Fruit fly (Drosophila melanogaster): Measurements from ENCODE around the gene CG31524.

The CG31524 gene

DNA sequence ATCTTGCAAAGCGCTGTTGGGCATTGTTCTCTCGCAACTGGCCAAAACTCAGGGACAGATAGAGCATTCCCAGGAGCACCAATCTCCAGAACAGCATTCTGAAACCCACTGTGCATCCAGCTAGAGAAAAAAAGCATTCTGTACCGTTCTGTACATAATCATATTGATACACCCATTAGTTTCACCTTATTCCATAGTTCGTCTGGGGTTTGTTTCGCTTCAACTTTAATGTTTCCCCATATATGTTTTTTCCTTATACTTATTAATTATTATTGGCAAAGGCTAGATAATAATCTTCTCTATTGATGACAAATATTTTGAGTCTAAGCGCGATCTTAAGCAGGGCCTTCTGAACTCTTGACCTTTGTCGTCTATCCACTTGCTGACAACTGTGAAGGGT is 2.0 kb downstream of the CG31524 start, which contains the start of gene PH4alphaNE2:
TSS of gene PH4alphaNE2 (minus strand) at position 101 of the 400 bp plus-strand sequence.
- TF ChIP-seq CG12768 (GFP tag; optimal IDR thresholded peaks at IDR 0.05) (no peak), cnc (optimal IDR thresholded peaks at IDR 0.05) (no peak), CG33017 (tag; optimal IDR thresholded peaks at IDR 0.05) (no peak), CG5204 (GFP tag; optimal IDR thresholded peaks at IDR 0.05) (no peak), CG7101 (tag; optimal IDR thresholded peaks at IDR 0.05) (no peak), toe (GFP tag; optimal IDR thresholded peaks at IDR 0.05) (no peak), Mnt (GFP tag; optimal IDR thresholded peaks at IDR 0.05) (no peak), kay (GFP tag; ENCODE audit: borderline replicate concordance) (no peak), ovo (GFP tag; optimal IDR thresholded peaks at IDR 0.05) (no peak), CG1620 (GFP tag; optimal IDR thresholded peaks at IDR 0.05) (no peak), cic (GFP tag; optimal IDR thresholded peaks at IDR 0.05) (no peak), Crg-1 (GFP tag; optimal IDR thresholded peaks at IDR 0.05) (no peak), Clk (GFP tag; optimal IDR thresholded peaks at IDR 0.05) (no peak), Hr96 (GFP tag; optimal IDR thresholded peaks at IDR 0.05) (no peak), bab1 (GFP tag; optimal IDR thresholded peaks at IDR 0.05) (no peak), CG11617 (GFP tag; optimal IDR thresholded peaks at IDR 0.05) (no peak), pad (GFP tag; optimal IDR thresholded peaks at IDR 0.05) (no peak)

DNA sequence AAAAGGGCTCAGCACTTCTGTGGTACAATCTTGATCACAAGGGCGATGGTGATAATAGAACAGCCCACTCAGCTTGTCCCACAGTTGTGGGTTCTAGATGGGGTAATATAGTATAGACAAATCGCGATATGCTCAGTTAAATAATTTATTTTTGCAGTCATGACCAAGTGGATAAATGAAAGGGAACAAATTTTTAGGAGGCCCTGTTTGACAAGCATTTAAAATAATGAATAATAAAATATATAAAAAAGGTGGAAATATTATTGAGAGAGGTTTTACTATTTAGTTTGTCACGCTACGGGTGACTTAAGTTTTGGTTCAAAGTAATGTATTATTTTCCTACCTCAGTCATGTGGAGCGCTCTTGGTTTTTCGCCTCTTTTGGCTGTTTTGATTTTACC is 6.4 kb downstream of the CG31524 start, which contains the start of gene CG34041:
TSS of gene CG34041 (plus strand) at position 301 of the 400 bp plus-strand sequence.
- no peak for TF ChIP-seq pad (GFP tag; optimal IDR thresholded peaks at IDR 0.05)

DNA sequence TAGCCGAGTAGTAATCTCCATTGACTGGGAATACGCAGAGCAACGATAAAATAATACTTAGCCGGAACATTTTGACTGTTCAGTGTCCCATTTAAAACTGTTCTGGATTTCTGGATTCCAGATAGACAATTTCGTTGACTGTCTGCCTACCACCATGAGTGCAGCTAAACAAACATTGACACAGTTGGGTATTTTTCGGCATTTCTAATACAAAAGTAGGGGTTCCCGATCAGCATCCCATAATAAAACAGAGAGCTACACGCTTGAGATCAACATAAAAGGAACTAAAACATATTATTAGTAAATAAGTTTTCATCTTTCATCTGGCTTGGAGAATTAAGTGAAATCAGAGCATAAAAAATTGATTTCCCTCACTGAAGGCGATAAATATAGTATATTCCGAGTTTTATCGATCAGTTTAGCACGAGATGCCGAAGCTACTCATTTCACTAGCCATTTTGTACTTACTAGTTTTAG is 8.6 kb downstream of the CG31524 start, which contains the start of the genes PH4alphaSG1 and CG15539:
TSS of gene PH4alphaSG1 (minus strand) at position 101 of the 477 bp plus-strand sequence.
TSS of gene CG15539 (plus strand) at position 427 of the 477 bp plus-strand sequence.
- TF ChIP-seq CG12768 (GFP tag; optimal IDR thresholded peaks at IDR 0.05): no peak
- no peak for TF ChIP-seq cnc (optimal IDR thresholded peaks at IDR 0.05)
- no peak for TF ChIP-seq Clk (GFP tag; optimal IDR thresholded peaks at IDR 0.05)
- TF ChIP-seq cic (GFP tag; optimal IDR thresholded peaks at IDR 0.05): no peak
- TF ChIP-seq CG1620 (GFP tag; optimal IDR thresholded peaks at IDR 0.05): no peak
- TF ChIP-seq CG11617 (GFP tag; optimal IDR thresholded peaks at IDR 0.05): no peak
- no peak for TF ChIP-seq Mnt (GFP tag; optimal IDR thresholded peaks at IDR 0.05)
- TF ChIP-seq CG7045 (GFP tag; optimal IDR thresholded peaks at IDR 0.05): no peak
- TF ChIP-seq tj (GFP tag; optimal IDR thresholded peaks at IDR 0.05): no peak
- TF ChIP-seq CG14711 (tag; optimal IDR thresholded peaks at IDR 0.05): no peak
- no peak for TF ChIP-seq Crg-1 (GFP tag; optimal IDR thresholded peaks at IDR 0.05)
- TF ChIP-seq toe (GFP tag; optimal IDR thresholded peaks at IDR 0.05): no peak
- TF ChIP-seq Hr96 (GFP tag; optimal IDR thresholded peaks at IDR 0.05): no peak
- no peak for TF ChIP-seq CG7101 (tag; optimal IDR thresholded peaks at IDR 0.05)
- no peak for TF ChIP-seq kay (GFP tag; ENCODE audit: borderline replicate concordance)
- TF ChIP-seq CG5204 (GFP tag; optimal IDR thresholded peaks at IDR 0.05): no peak
- TF ChIP-seq CG33017 (tag; optimal IDR thresholded peaks at IDR 0.05): no peak
- no peak for TF ChIP-seq ovo (GFP tag; optimal IDR thresholded peaks at IDR 0.05)

DNA sequence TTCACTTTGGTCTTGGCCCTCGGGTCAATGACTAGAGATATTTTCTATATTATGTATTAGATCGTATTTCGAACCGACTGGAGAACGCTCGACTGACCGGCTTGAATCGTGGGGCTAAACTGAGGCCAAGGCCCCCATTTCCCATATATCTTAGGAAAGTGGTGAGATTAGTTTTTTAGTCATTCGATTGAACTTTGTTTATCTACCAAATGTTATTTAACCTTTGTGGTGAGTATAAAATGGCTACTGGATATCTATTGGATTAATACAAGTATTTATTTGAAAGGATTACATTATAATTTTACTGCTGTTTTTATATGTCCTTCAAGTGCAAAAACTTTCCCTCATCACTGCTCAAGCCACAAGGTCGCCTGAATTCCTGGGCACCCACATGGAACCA is 10.7 kb downstream of the CG31524 start, which contains the start of gene CG31371:
TSS of gene CG31371 (minus strand) at position 101 of the 400 bp plus-strand sequence.
- no peak for TF ChIP-seq CG7045 (GFP tag; optimal IDR thresholded peaks at IDR 0.05)

DNA sequence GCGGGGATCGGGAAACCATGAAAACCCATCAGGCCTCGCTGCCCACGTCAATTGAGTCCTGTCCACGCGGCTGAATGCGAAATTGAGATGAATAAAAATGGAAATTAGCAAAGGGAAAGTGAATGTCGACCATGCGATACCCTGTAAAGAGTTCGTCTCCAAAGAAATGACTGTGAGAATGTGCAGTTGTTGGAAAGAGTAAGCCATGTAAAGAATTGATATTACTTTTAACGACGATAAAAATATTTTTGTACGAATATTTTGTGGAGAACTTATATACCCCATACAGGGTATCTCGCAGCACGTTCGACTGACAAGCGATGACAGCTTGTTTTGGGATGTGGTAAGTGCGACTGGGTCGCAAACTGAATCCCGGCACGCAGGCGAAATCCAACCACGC is 13.0 kb downstream of the CG31524 start:
- no peak for TF ChIP-seq Clk (GFP tag; optimal IDR thresholded peaks at IDR 0.05)

DNA sequence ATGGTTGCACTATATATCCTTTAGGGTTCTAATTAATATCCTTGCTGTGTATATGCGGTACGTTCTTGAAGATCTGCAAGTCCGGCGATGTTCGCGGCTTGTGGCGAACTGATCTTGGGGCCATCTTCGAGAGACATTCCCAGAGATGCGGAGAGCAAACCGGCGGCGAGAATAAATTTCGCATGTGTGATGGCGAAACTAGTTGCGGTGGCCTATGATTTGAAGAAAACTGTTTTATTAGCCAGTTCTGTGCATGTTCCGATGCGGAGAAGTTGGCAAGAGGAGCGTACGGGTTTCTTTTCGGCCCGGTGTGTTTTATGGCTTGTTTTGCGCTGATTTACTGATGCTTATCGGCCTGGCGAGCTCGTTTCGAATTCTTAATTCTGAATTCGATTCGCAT is 13.9 kb downstream of the CG31524 start, which contains the start of gene PH4alphaNE1:
TSS of gene PH4alphaNE1 (minus strand) at position 101 of the 400 bp plus-strand sequence.
- TF ChIP-seq cnc (optimal IDR thresholded peaks at IDR 0.05) (no peak), CG33017 (tag; optimal IDR thresholded peaks at IDR 0.05) (no peak), kay (GFP tag; ENCODE audit: borderline replicate concordance) (no peak), cic (GFP tag; optimal IDR thresholded peaks at IDR 0.05) (no peak), Hr96 (GFP tag; optimal IDR thresholded peaks at IDR 0.05) (no peak), bab1 (GFP tag; optimal IDR thresholded peaks at IDR 0.05) (no peak), CG12768 (GFP tag; optimal IDR thresholded peaks at IDR 0.05) (no peak), CG1620 (GFP tag; optimal IDR thresholded peaks at IDR 0.05) (no peak), Crg-1 (GFP tag; optimal IDR thresholded peaks at IDR 0.05) (no peak)

DNA sequence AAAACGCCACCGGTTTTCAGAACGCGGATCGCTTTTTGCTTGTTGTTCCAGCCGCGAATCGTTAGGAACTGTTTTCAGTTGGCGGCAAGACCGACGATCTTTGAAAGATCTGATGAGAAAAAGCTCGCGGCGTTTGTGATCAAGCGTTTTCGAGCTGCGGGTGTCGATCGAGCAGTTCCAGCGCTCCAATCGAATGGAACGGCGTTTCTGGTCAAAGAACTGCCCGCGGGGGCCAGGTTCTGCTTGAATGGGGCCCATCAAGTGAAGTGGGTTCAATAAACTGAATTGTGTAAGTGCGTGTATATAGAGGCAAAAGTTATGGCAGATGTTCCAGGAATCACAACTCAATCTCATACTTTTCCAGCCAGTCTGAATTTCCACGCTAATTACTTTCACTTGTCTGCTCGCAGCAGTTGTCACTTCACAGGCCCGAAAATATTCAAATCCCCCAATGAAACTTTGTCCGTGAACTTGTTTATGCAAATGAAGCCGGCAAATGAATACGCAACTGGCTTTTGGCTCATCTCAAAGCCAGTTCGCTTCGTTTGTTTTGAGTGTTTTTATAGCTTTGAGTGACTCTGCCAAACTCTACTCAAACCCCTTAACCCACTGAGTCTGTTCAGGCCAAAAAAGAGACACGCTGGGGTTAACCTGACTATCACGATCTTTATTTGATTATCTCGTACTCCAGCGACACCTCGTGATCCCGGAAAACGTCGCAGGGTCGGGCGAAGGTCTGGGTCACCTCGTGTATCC is 17.9 kb downstream of the CG31524 start, which contains the start of gene PH4alphaMP:
TSS of gene PH4alphaMP (minus strand) at position 51 of the 756 bp plus-strand sequence.
- no peak for TF ChIP-seq CG7045 (GFP tag; optimal IDR thresholded peaks at IDR 0.05)
- TF ChIP-seq CG5204 (GFP tag; optimal IDR thresholded peaks at IDR 0.05): no peak
- TF ChIP-seq Hr96 (GFP tag; optimal IDR thresholded peaks at IDR 0.05): no peak
- TF ChIP-seq kay (GFP tag; ENCODE audit: borderline replicate concordance): no peak
- TF ChIP-seq Clk (GFP tag; optimal IDR thresholded peaks at IDR 0.05): no peak
- TF ChIP-seq bab1 (GFP tag; optimal IDR thresholded peaks at IDR 0.05): no peak
- TF ChIP-seq toe (GFP tag; optimal IDR thresholded peaks at IDR 0.05): no peak
